Worm (Caenorhabditis elegans): ENCODE results near the gene Y39G8B.9.

Gene Y39G8B.9

ce11 chrII:14005183-14005582 lies 24.0 kb downstream of the Y39G8B.9 start:
- TF ChIP-seq egl-27 (tag; optimal IDR thresholded peaks at IDR 0.05) (no peak), nhr-111 (GFP tag; optimal IDR thresholded peaks at IDR 0.05) (no peak), zfp-2 (tag; optimal IDR thresholded peaks at IDR 0.05) (no peak), sdz-12 (GFP tag; optimal IDR thresholded peaks at IDR 0.05) (no peak), snpc-4 (tag; optimal IDR thresholded peaks at IDR 0.05) (no peak), hlh-11 (tag; optimal IDR thresholded peaks at IDR 0.05) (no peak), lsy-2 (tag; optimal IDR thresholded peaks at IDR 0.05) (no peak), dve-1 (tag; optimal IDR thresholded peaks at IDR 0.05; ENCODE audit: insufficient read depth) (no peak), php-3 (GFP tag; IDR thresholded peaks at IDR 0.05) (no peak), ceh-32 (tag; optimal IDR thresholded peaks at IDR 0.05; ENCODE audit: poor library complexity) (no peak), jun-1 (tag; optimal IDR thresholded peaks at IDR 0.05) (no peak)

ce11 chrII:14006210-14006609 lies 25.0 kb downstream of the Y39G8B.9 start, which contains the start of gene F01D5.6:
TSS of gene F01D5.6 (plus strand) at chrII:14006510.
- no peak for TF ChIP-seq daf-19 (GFP tag; conservative IDR thresholded peaks at IDR 0.05)
- TF ChIP-seq cey-2 (tag; optimal IDR thresholded peaks at IDR 0.05; ENCODE audit: borderline replicate concordance, insufficient read depth), result no peak
- TF ChIP-seq set-16 (GFP tag; IDR thresholded peaks at IDR 0.05), result no peak
- TF ChIP-seq duxl-1 (tag; optimal IDR thresholded peaks at IDR 0.05; ENCODE audit: poor library complexity), result no peak
- no peak for TF ChIP-seq zfp-3 (GFP tag; conservative IDR thresholded peaks at IDR 0.05)
- no peak for TF ChIP-seq F10B5.3 (tag; optimal IDR thresholded peaks at IDR 0.05)
- TF ChIP-seq dmd-9 (GFP tag; IDR thresholded peaks at IDR 0.05), result no peak
- no peak for TF ChIP-seq T20F7.1 (GFP tag; optimal IDR thresholded peaks at IDR 0.05)
- TF ChIP-seq lin-29 (GFP tag; IDR thresholded peaks at IDR 0.05), result no peak
- TF ChIP-seq nhr-102 (tag; optimal IDR thresholded peaks at IDR 0.05), result no peak
- TF ChIP-seq tra-1 (GFP tag; IDR thresholded peaks at IDR 0.05), result no peak
- no peak for TF ChIP-seq ceh-28 (tag; optimal IDR thresholded peaks at IDR 0.05)
- TF ChIP-seq zip-11 (GFP tag; IDR thresholded peaks at IDR 0.05), result no peak
- TF ChIP-seq unc-62 (GFP tag; optimal IDR thresholded peaks at IDR 0.05 in 1 of 2), result no peak
- TF ChIP-seq unc-62 (tag; optimal IDR thresholded peaks at IDR 0.05), result no peak
- TF ChIP-seq spr-3 (GFP tag; optimal IDR thresholded peaks at IDR 0.05), result no peak

- TF ChIP-seq snpc-4 (tag; optimal IDR thresholded peaks at IDR 0.05) (no peak), nhr-42 (GFP tag; IDR thresholded peaks at IDR 0.05) (no peak)
Measured at ce11 chrII:14008359-14008758, 27.2 kb downstream of the Y39G8B.9 start, which contains the start of gene F01D5.7. TSS of gene F01D5.7 (plus strand) at chrII:14008659.

ce11 chrII:14010656-14011376 lies 29.7 kb downstream of the Y39G8B.9 start, which contains the start of gene F01D5.8:
TSS of gene F01D5.8 (plus strand) at chrII:14010706.
- TF ChIP-seq dmd-6 (GFP tag; IDR thresholded peaks at IDR 0.05), result peak; percentile 14; the same call in 1 of the 2 replicates
- peak; percentile 4 for TF ChIP-seq dve-1 (tag; optimal IDR thresholded peaks at IDR 0.05; ENCODE audit: insufficient read depth)
- peak in 1 of 2 experiments; percentile 58 for TF ChIP-seq unc-62 (GFP tag; optimal IDR thresholded peaks at IDR 0.05 in 1 of 2)
- no peak for TF ChIP-seq unc-62 (tag; optimal IDR thresholded peaks at IDR 0.05)
- TF ChIP-seq cey-2 (tag; optimal IDR thresholded peaks at IDR 0.05; ENCODE audit: borderline replicate concordance, insufficient read depth), result no peak
- 0 out of 2 replicates have a peak, but pooled peaks have one; percentile 18 for TF ChIP-seq zfp-3 (GFP tag; conservative IDR thresholded peaks at IDR 0.05)
- 0 out of 2 replicates have a peak, but pooled peaks have one; percentile 52 for TF ChIP-seq nhr-42 (GFP tag; IDR thresholded peaks at IDR 0.05)
- TF ChIP-seq Y105C5A.15 (GFP tag; IDR thresholded peaks at IDR 0.05), result no peak
- TF ChIP-seq hlh-11 (tag; optimal IDR thresholded peaks at IDR 0.05), result peak; percentile 7
- no peak for TF ChIP-seq daf-16 (GFP tag; optimal IDR thresholded peaks at IDR 0.05)
- TF ChIP-seq daf-16 (tag; optimal IDR thresholded peaks at IDR 0.05), result peak; percentile 45
- TF ChIP-seq lir-3 (tag; optimal IDR thresholded peaks at IDR 0.05), result no peak
- TF ChIP-seq hlh-30 (tag; optimal IDR thresholded peaks at IDR 0.05; ENCODE audit: insufficient read depth), result no peak
- 0 out of 2 replicates have a peak, but pooled peaks have one; percentile 30 for TF ChIP-seq egl-43 (GFP tag; IDR thresholded peaks at IDR 0.05)
- no peak for TF ChIP-seq daf-19 (GFP tag; conservative IDR thresholded peaks at IDR 0.05)
- peak; percentile 63 for TF ChIP-seq lin-13 (GFP tag; optimal IDR thresholded peaks at IDR 0.05)
- TF ChIP-seq nhr-28 (tag; optimal IDR thresholded peaks at IDR 0.05), result peak; percentile 41
- TF ChIP-seq pqm-1 (tag; optimal IDR thresholded peaks at IDR 0.05), result peak; percentile 80
